Worm (Caenorhabditis elegans) whole organism, mixed stage, embryonic: ENCODE measurements around the gene lips-9.

Source experiments
- blmp-1 ChIP-seq: fragments of 150-350 bp; optimal IDR thresholded peaks from 2 replicates; lab custom pipeline; 2014; ENCODE audit warnings: missing biosample characterization, missing genetic modification characterization
- lsy-2 ChIP-seq: fragments of 150-350 bp; optimal IDR thresholded peaks from 2 replicates; lab custom pipeline; 2014; ENCODE audit warnings: missing biosample characterization, missing genetic modification characterization
- nhr-12 ChIP-seq: fragments of 150-350 bp; optimal IDR thresholded peaks from 2 replicates; lab custom pipeline; 2014; ENCODE audit warnings: missing biosample characterization, missing genetic modification characterization
- sem-2 ChIP-seq: fragments of 200-800 bp; sonication (Bioruptor generic); optimal IDR thresholded peaks from 2 replicates; lab custom pipeline; 2018; ENCODE audit warnings: mild to moderate bottlenecking, missing genetic modification characterization, missing compliant biosample characterization
- snpc-4 ChIP-seq: fragments of 150-350 bp; optimal IDR thresholded peaks from 2 replicates; lab custom pipeline; 2014; ENCODE audit warnings: missing biosample characterization, missing genetic modification characterization
- unc-120 ChIP-seq: sonication (generic microtip); optimal IDR thresholded peaks from 2 replicates; lab custom pipeline; 2017; ENCODE audit warnings: missing genetic modification characterization, missing compliant biosample characterization; ENCODE audit not compliant: poor library complexity, severe bottlenecking
- unc-39 ChIP-seq: fragments of 150-350 bp; optimal IDR thresholded peaks from 2 replicates; lab custom pipeline; 2014; ENCODE audit warnings: missing biosample characterization, missing genetic modification characterization

ce11 chrII:12888471-12888870 is 46.7 kb downstream of the lips-9 start, which contains the start of gene F35C5.3:
- no peak for TF ChIP-seq unc-39 (tag; lab: Kevin White, UChicago)
- no peak for TF ChIP-seq snpc-4 (tag; lab: Kevin White, UChicago)
- TF ChIP-seq nhr-12 (tag; lab: Kevin White, UChicago), result no peak
- TF ChIP-seq unc-120, result no peak
- no peak for TF ChIP-seq lsy-2 (tag; lab: Kevin White, UChicago)
- TF ChIP-seq blmp-1, result no peak
- TF ChIP-seq sem-2 (GFP tag; lab: Kevin White, UChicago), result no peak
